Fruit fly (Drosophila melanogaster): Measurements from ENCODE around the gene CG3437.

CG3437 gene

dm6 chr3L:9451522-9452118 lies 5.8 kb downstream of the CG3437 start, which contains the start of the genes CG3448 and ghi (continued):
- no peak for TF ChIP-seq tgo (GFP tag; IDR thresholded peaks at IDR 0.05)
- TF ChIP-seq CG9876 (GFP tag; optimal IDR thresholded peaks at IDR 0.05): no peak
- peak; percentile 45; the same call in 1 of the 3 replicates for TF ChIP-seq CG14860 (GFP tag; IDR thresholded peaks at IDR 0.05; ENCODE audit: partially characterized antibody)
- TF ChIP-seq Dfd (GFP tag; optimal IDR thresholded peaks at IDR 0.05): no peak
- TF ChIP-seq CG15514 (GFP tag; optimal IDR thresholded peaks at IDR 0.05): peak; percentile 70
- peak; percentile 73 for TF ChIP-seq Abd-B (GFP tag; optimal IDR thresholded peaks at IDR 0.05)
- TF ChIP-seq sna (GFP tag; IDR thresholded peaks at IDR 0.05; ENCODE audit: partially characterized antibody): peak; percentile 90
- peak; percentile 58; the same call in 1 of the 3 replicates for TF ChIP-seq CG34422 (GFP tag; IDR thresholded peaks at IDR 0.05)
- TF ChIP-seq Ada2b (GFP tag; IDR thresholded peaks at IDR 0.05): peak; percentile 54; the same call in 1 of the 2 replicates
- peak; percentile 35 for TF ChIP-seq CG9727 (GFP tag; optimal IDR thresholded peaks at IDR 0.05)
- peak; percentile 75 for TF ChIP-seq Bgb (GFP tag; IDR thresholded peaks at IDR 0.05; ENCODE audit: partially characterized antibody)
- TF ChIP-seq run (tag; optimal IDR thresholded peaks at IDR 0.05): no peak
- peak; percentile 32 for TF ChIP-seq kah (GFP tag; optimal IDR thresholded peaks at IDR 0.05)
- TF ChIP-seq so (GFP tag; IDR thresholded peaks at IDR 0.05): no peak
- TF ChIP-seq CG13123 (GFP tag; optimal IDR thresholded peaks at IDR 0.05): no peak

DNA sequence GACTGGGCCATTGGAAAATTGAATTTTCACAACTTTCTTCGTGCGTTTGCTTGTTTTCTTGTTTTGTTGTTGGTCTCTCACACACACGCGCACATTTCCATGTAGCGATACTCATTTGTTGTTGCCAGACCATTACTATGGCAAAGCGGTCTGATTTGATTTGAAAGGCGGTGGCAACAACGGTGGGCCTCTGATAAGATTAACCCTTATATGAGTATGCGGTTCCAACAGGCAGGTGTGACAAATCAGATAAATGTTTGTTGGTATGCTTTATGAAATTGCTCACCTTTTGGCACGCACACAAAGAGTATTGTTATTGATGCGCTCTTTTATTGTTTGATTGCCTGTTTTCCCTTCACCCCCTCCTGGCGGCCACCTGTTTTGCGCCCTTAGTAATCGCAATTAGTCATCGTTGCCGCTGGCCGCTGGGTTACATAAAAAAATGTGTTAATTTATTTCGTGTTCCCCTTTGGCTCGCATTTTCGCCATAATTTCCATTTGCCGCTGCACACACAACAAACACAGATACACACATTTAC lies 10.2 kb downstream of the CG3437 start:
- TF ChIP-seq CG6175 (GFP tag; IDR thresholded peaks at IDR 0.05) (peak; percentile 54; the same call in 1 of the 3 replicates), insv (GFP tag; optimal IDR thresholded peaks at IDR 0.05) (peak; percentile 97 to 100), trem (tag; optimal IDR thresholded peaks at IDR 0.05) (no peak), Ravus (GFP tag; IDR thresholded peaks at IDR 0.05) (no peak), CG8281 (tag; optimal IDR thresholded peaks at IDR 0.05) (peak; percentile 48), inv (GFP tag; IDR thresholded peaks at IDR 0.05; ENCODE audit: partially characterized antibody) (no peak), sna (GFP tag; IDR thresholded peaks at IDR 0.05; ENCODE audit: partially characterized antibody) (0 out of 2 replicates have a peak, but pooled peaks have one; percentile 10), CG1024 (GFP tag; IDR thresholded peaks at IDR 0.05) (no peak), fru (optimal IDR thresholded peaks at IDR 0.05) (no peak), HLH3B (GFP tag; IDR thresholded peaks at IDR 0.05) (no peak), CG17912 (GFP tag; optimal IDR thresholded peaks at IDR 0.05) (no peak), CG12104 (GFP tag; optimal IDR thresholded peaks at IDR 0.05) (no peak), esg (GFP tag; conservative IDR thresholded peaks at IDR 0.05) (no peak), Hr39 (optimal IDR thresholded peaks at IDR 0.05) (no peak), tgo (GFP tag; IDR thresholded peaks at IDR 0.05) (no peak), btn (GFP tag; optimal IDR thresholded peaks at IDR 0.05) (no peak), gem (tag; optimal IDR thresholded peaks at IDR 0.05) (no peak), sd (tag; optimal IDR thresholded peaks at IDR 0.05) (peak; percentile 73), HmgZ (tag; optimal IDR thresholded peaks at IDR 0.05) (no peak), Sox100B (GFP tag; optimal IDR thresholded peaks at IDR 0.05) (no peak), Antp (GFP tag; optimal IDR thresholded peaks at IDR 0.05) (no peak), ken (GFP tag; IDR thresholded peaks at IDR 0.05) (no peak), CG11085 (GFP tag; IDR thresholded peaks at IDR 0.05) (no peak), Sry-β (GFP tag; optimal IDR thresholded peaks at IDR 0.05) (no peak), Rx (GFP tag; IDR thresholded peaks at IDR 0.05) (peak; percentile 29; the same call in 1 of the 2 replicates), Scr (GFP tag; IDR thresholded peaks at IDR 0.05; ENCODE audit: partially characterized antibody) (0 out of 2 replicates have a peak, but pooled peaks have one; percentile 12), CG32767 (GFP tag; IDR thresholded peaks at IDR 0.05) (0 out of 2 replicates have a peak, but pooled peaks have one; percentile 7), CG14710 (tag; optimal IDR thresholded peaks at IDR 0.05) (no peak), Bgb (GFP tag; IDR thresholded peaks at IDR 0.05; ENCODE audit: partially characterized antibody) (peak; percentile 10; the same call in 1 of the 2 replicates), D (optimal IDR thresholded peaks at IDR 0.05) (peak; percentile 89), D (GFP tag; optimal IDR thresholded peaks at IDR 0.05) (no peak), nerfin-1 (tag; optimal IDR thresholded peaks at IDR 0.05) (no peak), CG10431 (GFP tag; optimal IDR thresholded peaks at IDR 0.05) (peak; percentile 97), ase (GFP tag; IDR thresholded peaks at IDR 0.05) (no peak), CG11093 (GFP tag; IDR thresholded peaks at IDR 0.05) (no peak), CG8924 (tag; optimal IDR thresholded peaks at IDR 0.05) (peak; percentile 5), GATAe (GFP tag; conservative IDR thresholded peaks at IDR 0.05) (peak; percentile 79; the same call in 1 of the 2 replicates)
